Worm (Caenorhabditis elegans): ENCODE measurements around the gene rme-1.

ce11 chrV:6246454-6246981 is 37.8 kb downstream of the rme-1 start, which contains the start of gene dmd-7:
- TF ChIP-seq him-1 (tag; optimal IDR thresholded peaks at IDR 0.05) (peak; percentile 46), W03F9.2 (tag; optimal IDR thresholded peaks at IDR 0.05) (peak; percentile 16), dao-5 (tag; optimal IDR thresholded peaks at IDR 0.05) (no peak)
